Worm (Caenorhabditis elegans) whole organism, L3 larva: ENCODE measurements around the gene dpy-28.

ENCODE experiments used
- R02D3.7 ChIP-seq: fragments of 150-350 bp; optimal IDR thresholded peaks from 2 replicates; lab custom pipeline; 2014; ENCODE audit warnings: missing biosample characterization, missing genetic modification characterization
- aly-2 ChIP-seq: fragments of 150-350 bp; optimal IDR thresholded peaks from 2 replicates; lab custom pipeline; 2014; ENCODE audit warnings: missing biosample characterization, missing genetic modification characterization
- ama-1 ChIP-seq: fragments of 150-350 bp; optimal IDR thresholded peaks from 2 replicates; lab custom pipeline; 2018
- ceh-16 ChIP-seq: sonication (generic microtip); optimal IDR thresholded peaks from 2 replicates; lab custom pipeline; 2017; ENCODE audit warnings: missing biosample characterization, missing genetic modification characterization
- ceh-28 ChIP-seq: fragments of 150-350 bp; optimal IDR thresholded peaks from 2 replicates; lab custom pipeline; 2014; ENCODE audit warnings: missing biosample characterization, missing genetic modification reagents, missing genetic modification characterization
- ceh-82 ChIP-seq: fragments of 150-350 bp; optimal IDR thresholded peaks from 2 replicates; lab custom pipeline; 2014; ENCODE audit warnings: missing biosample characterization, missing genetic modification characterization
- ceh-9 ChIP-seq: sonication (generic microtip); optimal IDR thresholded peaks from 2 replicates; lab custom pipeline; 2018; ENCODE audit warnings: missing biosample characterization, missing genetic modification characterization
- egl-27 ChIP-seq: sonication (generic microtip); optimal IDR thresholded peaks from 4 replicates; lab custom pipeline; 2017; ENCODE audit warnings: missing biosample characterization, missing genetic modification reagents, missing genetic modification characterization
- egl-5 ChIP-seq: fragments of 150-350 bp; optimal IDR thresholded peaks from 2 replicates; lab custom pipeline; 2017; ENCODE audit warnings: missing biosample characterization, missing genetic modification reagents, missing genetic modification characterization, inconsistent platforms
- elt-1 ChIP-seq: fragments of 150-350 bp; optimal IDR thresholded peaks from 2 replicates; lab custom pipeline; 2014; ENCODE audit warnings: missing biosample characterization, missing genetic modification characterization
- elt-2 ChIP-seq: sonication (generic microtip); optimal IDR thresholded peaks from 2 replicates; lab custom pipeline; 2016; ENCODE audit warnings: missing genetic modification reagents, mild to moderate bottlenecking, missing genetic modification characterization, missing compliant biosample characterization
- elt-3 ChIP-seq, 3 experiments: fragments of 150-350 bp in 1 of 3; sonication (generic microtip) in 2 of 3; optimal IDR thresholded peaks; 2 replicates in 2 of 3; 4 replicates in 1 of 3; lab custom pipeline; 2014 to 2017; ENCODE audit warnings: missing biosample characterization in 3 of 3, missing genetic modification characterization in 3 of 3
- eor-1 ChIP-seq, 2 experiments: fragments of 150-350 bp; optimal IDR thresholded peaks; 2 replicates each; lab custom pipeline; 2014 to 2018; ENCODE audit warnings: missing biosample characterization in 2 of 2, missing genetic modification characterization in 2 of 2
- fkh-10 ChIP-seq: sonication (generic microtip); optimal IDR thresholded peaks from 2 replicates; lab custom pipeline; 2017; ENCODE audit warnings: missing biosample characterization, missing genetic modification reagents, missing genetic modification characterization
- fkh-2 ChIP-seq: fragments of 150-350 bp; optimal IDR thresholded peaks from 2 replicates; lab custom pipeline; 2014; ENCODE audit warnings: missing biosample characterization, missing genetic modification reagents, missing genetic modification characterization
- fos-1 ChIP-seq: fragments of 150-350 bp; optimal IDR thresholded peaks from 2 replicates; lab custom pipeline; 2014; ENCODE audit warnings: missing biosample characterization, missing genetic modification characterization
- hmg-11 ChIP-seq: sonication (generic microtip); optimal IDR thresholded peaks from 2 replicates; lab custom pipeline; 2016; ENCODE audit warnings: missing genetic modification characterization, missing compliant biosample characterization
- lin-15B ChIP-seq: fragments of 150-350 bp; optimal IDR thresholded peaks from 2 replicates; lab custom pipeline; 2014; ENCODE audit warnings: missing biosample characterization, missing genetic modification characterization
- lin-39 ChIP-seq: fragments of 150-350 bp; optimal IDR thresholded peaks from 2 replicates; lab custom pipeline; 2018; ENCODE audit warnings: missing biosample characterization, missing genetic modification reagents, missing genetic modification characterization
- mdl-1 ChIP-seq: fragments of 150-350 bp; optimal IDR thresholded peaks from 2 replicates; lab custom pipeline; 2014; ENCODE audit warnings: missing biosample characterization, missing genetic modification characterization
- mml-1 ChIP-seq: fragments of 150-350 bp; sonication (generic microtip); optimal IDR thresholded peaks from 3 replicates; lab custom pipeline; 2014; ENCODE audit warnings: missing biosample characterization, missing genetic modification characterization
- nfya-1 ChIP-seq: sonication (generic microtip); optimal IDR thresholded peaks from 2 replicates; lab custom pipeline; 2017; ENCODE audit warnings: missing genetic modification characterization, mild to moderate bottlenecking, missing compliant biosample characterization, antibody characterized with exemption, moderate library complexity; ENCODE audit not compliant: insufficient read depth
- nhr-11 ChIP-seq: fragments of 150-350 bp; optimal IDR thresholded peaks from 2 replicates; lab custom pipeline; 2014; ENCODE audit warnings: missing biosample characterization, missing genetic modification characterization
- nhr-12 ChIP-seq: fragments of 150-350 bp; optimal IDR thresholded peaks from 2 replicates; lab custom pipeline; 2014; ENCODE audit warnings: missing biosample characterization, missing genetic modification characterization
- nhr-23 ChIP-seq: fragments of 150-350 bp; optimal IDR thresholded peaks from 2 replicates; lab custom pipeline; 2014; ENCODE audit warnings: missing biosample characterization, missing genetic modification reagents, missing genetic modification characterization
- nhr-237 ChIP-seq: fragments of 150-350 bp; optimal IDR thresholded peaks from 2 replicates; lab custom pipeline; 2014; ENCODE audit warnings: missing biosample characterization, missing genetic modification characterization
- nhr-25 ChIP-seq: sonication (generic microtip); optimal IDR thresholded peaks from 2 replicates; lab custom pipeline; 2017; ENCODE audit warnings: missing biosample characterization, missing genetic modification characterization
- nhr-28 ChIP-seq: fragments of 150-350 bp; optimal IDR thresholded peaks from 2 replicates; lab custom pipeline; 2014; ENCODE audit warnings: missing biosample characterization, missing genetic modification characterization
- nhr-43 ChIP-seq: sonication (generic microtip); optimal IDR thresholded peaks from 2 replicates; lab custom pipeline; 2016; ENCODE audit warnings: mild to moderate bottlenecking, missing genetic modification characterization, missing compliant biosample characterization; ENCODE audit not compliant: poor library complexity, severe bottlenecking
- nhr-67 ChIP-seq: fragments of 150-350 bp; optimal IDR thresholded peaks from 2 replicates; lab custom pipeline; 2014; ENCODE audit warnings: missing biosample characterization, missing genetic modification characterization
- nhr-77 ChIP-seq: fragments of 150-350 bp; optimal IDR thresholded peaks from 2 replicates; lab custom pipeline; 2014; ENCODE audit warnings: missing biosample characterization, missing genetic modification characterization
- pha-4 ChIP-seq: fragments of 150-350 bp; optimal IDR thresholded peaks from 2 replicates; lab custom pipeline; 2014; ENCODE audit warnings: missing biosample characterization, missing genetic modification reagents, missing genetic modification characterization
- pqm-1 ChIP-seq: fragments of 150-350 bp; optimal IDR thresholded peaks from 2 replicates; lab custom pipeline; 2017; ENCODE audit warnings: missing biosample characterization, missing genetic modification characterization, inconsistent platforms
- sea-2 ChIP-seq: fragments of 150-350 bp; sonication (generic microtip); optimal IDR thresholded peaks from 4 replicates; lab custom pipeline; 2014; ENCODE audit warnings: missing biosample characterization, missing genetic modification reagents, missing genetic modification characterization
- snpc-4 ChIP-seq: fragments of 150-350 bp; optimal IDR thresholded peaks from 2 replicates; lab custom pipeline; 2014; ENCODE audit warnings: missing biosample characterization, missing genetic modification characterization
- tbx-2 ChIP-seq: sonication (generic microtip); optimal IDR thresholded peaks from 2 replicates; lab custom pipeline; 2016; ENCODE audit warnings: mild to moderate bottlenecking, missing genetic modification characterization, missing compliant biosample characterization
- unc-39 ChIP-seq: sonication (generic microtip); optimal IDR thresholded peaks from 4 replicates; lab custom pipeline; 2017; ENCODE audit warnings: missing biosample characterization, missing genetic modification characterization
- unc-62 ChIP-seq: fragments of 150-350 bp; sonication (generic microtip); optimal IDR thresholded peaks from 4 replicates; lab custom pipeline; 2014; ENCODE audit warnings: missing biosample characterization, missing genetic modification reagents, missing genetic modification characterization
- zag-1 ChIP-seq: fragments of 150-350 bp; optimal IDR thresholded peaks from 2 replicates; lab custom pipeline; 2014; ENCODE audit warnings: missing biosample characterization, missing genetic modification characterization
- ztf-11 ChIP-seq: fragments of 150-350 bp; optimal IDR thresholded peaks from 2 replicates; lab custom pipeline; 2014; ENCODE audit warnings: missing biosample characterization, missing genetic modification characterization
- ztf-4 ChIP-seq: fragments of 150-350 bp; optimal IDR thresholded peaks from 2 replicates; lab custom pipeline; 2014; ENCODE audit warnings: missing biosample characterization, missing genetic modification characterization

The dpy-28 gene

ce11 chrIII:10738081-10738480 is 24.9 kb upstream of the dpy-28 start:
- no peak for TF ChIP-seq nhr-11 (tag; lab: Kevin White, UChicago)
- no peak for TF ChIP-seq ceh-16 (tag; lab: Kevin White, UChicago)
- TF ChIP-seq mdl-1 (tag; lab: Kevin White, UChicago), result no peak
- no peak for TF ChIP-seq zag-1 (tag; lab: Kevin White, UChicago)
- no peak for TF ChIP-seq fkh-2 (tag; lab: Kevin White, UChicago)
- TF ChIP-seq nhr-67 (tag; lab: Kevin White, UChicago), result no peak
- no peak for TF ChIP-seq egl-27 (tag; lab: Kevin White, UChicago)
- TF ChIP-seq lin-15B, result no peak
- no peak for TF ChIP-seq eor-1 (tag; optimal IDR thresholded peaks at IDR 0.05; lab: Kevin White, UChicago)
- no peak for TF ChIP-seq nhr-43 (tag; lab: Kevin White, UChicago)
- TF ChIP-seq ceh-82 (tag; lab: Kevin White, UChicago), result no peak

- no peak for TF ChIP-seq nhr-237
- no peak for TF ChIP-seq unc-39 (tag; lab: Kevin White, UChicago)
- no peak for TF ChIP-seq nhr-77 (tag; lab: Kevin White, UChicago)
These were observed 23.5 kb upstream of the dpy-28 start, which contains the start of gene smap-1 for ce11 chrIII:10739455-10739854. smap-1 (minus strand) TSS chrIII:10739792.

- TF ChIP-seq ceh-16 (tag; lab: Kevin White, UChicago), result no peak
- TF ChIP-seq hmg-11 (tag; lab: Kevin White, UChicago), result peak; percentile 66
- TF ChIP-seq elt-2, result peak; percentile 45
- TF ChIP-seq nhr-23 (tag; lab: Kevin White, UChicago), result peak; percentile 37
- TF ChIP-seq lin-39 (tag; lab: Kevin White, UChicago), result peak; percentile 52
- peak; percentile 16 for TF ChIP-seq snpc-4
- no peak for TF ChIP-seq zag-1 (tag; lab: Kevin White, UChicago)
- no peak for TF ChIP-seq sea-2 (GFP tag; lab: Kevin White, UChicago)
- TF ChIP-seq ceh-28, result peak; percentile 25
- TF ChIP-seq lin-15B, result peak; percentile 72
- peak; percentile 79 for TF ChIP-seq nfya-1 (tag; lab: Kevin White, UChicago)
- peak; percentile 37 for TF ChIP-seq pha-4 (tag; lab: Kevin White, UChicago)
- TF ChIP-seq tbx-2 (tag; lab: Kevin White, UChicago), result no peak
- peak; percentile 33 for TF ChIP-seq nhr-25 (tag; lab: Kevin White, UChicago)
- TF ChIP-seq ama-1 (lab: Kevin White, UChicago), result peak; percentile 56
- no peak for TF ChIP-seq egl-5 (tag; lab: Kevin White, UChicago)
These were observed 23.0 kb upstream of the dpy-28 start for ce11 chrIII:10739902-10740301.

ce11 chrIII:10740518-10740917 is 22.4 kb upstream of the dpy-28 start, which contains the start of gene K01G5.8:
K01G5.8 (minus strand) TSS chrIII:10740772.
- TF ChIP-seq ztf-4 (tag; lab: Kevin White, UChicago) (no peak), fkh-10 (no peak), nhr-67 (tag; lab: Kevin White, UChicago) (no peak)
- TF ChIP-seq, all 47 proteins: peak for 0

ce11 chrIII:10742382-10742860 is 20.5 kb upstream of the dpy-28 start, which contains the start of the genes tbb-1 and rib-2:
tbb-1 (minus strand) TSS chrIII:10742432.
rib-2 (plus strand) TSS chrIII:10742810.
- no peak for TF ChIP-seq unc-62
- TF ChIP-seq ceh-28, result peak; percentile 73
- TF ChIP-seq mdl-1 (tag; lab: Kevin White, UChicago), result no peak
- peak; percentile 83 for TF ChIP-seq nhr-23 (tag; lab: Kevin White, UChicago)
- peak; percentile 85 for TF ChIP-seq nfya-1 (tag; lab: Kevin White, UChicago)
- TF ChIP-seq ztf-4 (tag; lab: Kevin White, UChicago), result no peak
- no peak for TF ChIP-seq nhr-43 (tag; lab: Kevin White, UChicago)
- no peak for TF ChIP-seq nhr-28 (tag; lab: Kevin White, UChicago)
- TF ChIP-seq egl-27 (tag; lab: Kevin White, UChicago), result peak; percentile 38
- peak; percentile 98 for TF ChIP-seq fos-1 (tag; lab: Kevin White, UChicago)
- no peak for TF ChIP-seq nhr-77 (tag; lab: Kevin White, UChicago)
- TF ChIP-seq ama-1 (lab: Kevin White, UChicago), result peak; percentile 38
- peak; percentile 94 for TF ChIP-seq lin-39 (tag; lab: Kevin White, UChicago)
- peak; percentile 77 for TF ChIP-seq hmg-11 (tag; lab: Kevin White, UChicago)
- peak; percentile 20 for TF ChIP-seq R02D3.7 (tag; lab: Kevin White, UChicago)
- no peak for TF ChIP-seq nhr-12 (tag; lab: Kevin White, UChicago)
- no peak for TF ChIP-seq tbx-2 (tag; lab: Kevin White, UChicago)
- no peak for TF ChIP-seq ceh-82 (tag; lab: Kevin White, UChicago)
- TF ChIP-seq eor-1 (tag; optimal IDR thresholded peaks at IDR 0.05; lab: Kevin White, UChicago), result no peak
- TF ChIP-seq nhr-11 (tag; lab: Kevin White, UChicago), result no peak
- TF ChIP-seq nhr-25 (tag; lab: Kevin White, UChicago), result peak; percentile 78
- peak; percentile 88 for TF ChIP-seq pqm-1 (tag; lab: Kevin White, UChicago)
- TF ChIP-seq elt-1 (tag; lab: Kevin White, UChicago), result no peak
- peak; percentile 100 for TF ChIP-seq egl-5 (tag; lab: Kevin White, UChicago)
- peak; percentile 86 for TF ChIP-seq pha-4 (tag; lab: Kevin White, UChicago)
- peak; percentile 93 for TF ChIP-seq lin-15B
- no peak for TF ChIP-seq fkh-2 (tag; lab: Kevin White, UChicago)
- TF ChIP-seq ceh-16 (tag; lab: Kevin White, UChicago), result no peak
- no peak for TF ChIP-seq elt-3 (tag; optimal IDR thresholded peaks at IDR 0.05; lab: Kevin White, UChicago)
- TF ChIP-seq nhr-237, result no peak
- no peak for TF ChIP-seq ztf-11 (tag; lab: Kevin White, UChicago)
- TF ChIP-seq aly-2 (tag; lab: Kevin White, UChicago), result no peak
- TF ChIP-seq mml-1, result no peak
- no peak for TF ChIP-seq sea-2 (GFP tag; lab: Kevin White, UChicago)
- no peak for TF ChIP-seq ceh-9 (tag; lab: Kevin White, UChicago)
